Worm (Caenorhabditis elegans): Measurements from ENCODE around the gene M163.7.

Gene M163.7

ce11 chrX:14455419-14455818 lies 9.2 kb upstream of the M163.7 start, which contains the start of gene Y66C5A.1:
TSS of gene Y66C5A.1 (minus strand) at chrX:14455519.
- no peak for TF ChIP-seq R02D3.7 (tag; optimal IDR thresholded peaks at IDR 0.05)
- TF ChIP-seq nhr-129 (tag; optimal IDR thresholded peaks at IDR 0.05): no peak
- TF ChIP-seq snpc-4 (tag; optimal IDR thresholded peaks at IDR 0.05): no peak
- TF ChIP-seq crh-2 (tag; optimal IDR thresholded peaks at IDR 0.05): no peak
- no peak for TF ChIP-seq alr-1 (tag; optimal IDR thresholded peaks at IDR 0.05)
- no peak for TF ChIP-seq Y55F3AM.14 (GFP tag; optimal IDR thresholded peaks at IDR 0.05)
- no peak for TF ChIP-seq sma-9 (GFP tag; optimal IDR thresholded peaks at IDR 0.05)
- TF ChIP-seq sma-9 (tag; optimal IDR thresholded peaks at IDR 0.05): no peak
- no peak for TF ChIP-seq mbf-1 (tag; optimal IDR thresholded peaks at IDR 0.05)

- TF ChIP-seq dmd-4 (tag; optimal IDR thresholded peaks at IDR 0.05) (no peak), C34F6.9 (tag; optimal IDR thresholded peaks at IDR 0.05) (no peak), sma-9 (GFP tag; optimal IDR thresholded peaks at IDR 0.05) (no peak), sma-9 (tag; optimal IDR thresholded peaks at IDR 0.05) (no peak), lin-13 (GFP tag; optimal IDR thresholded peaks at IDR 0.05) (no peak), ztf-4 (tag; optimal IDR thresholded peaks at IDR 0.05) (no peak), ama-1 (optimal IDR thresholded peaks at IDR 0.05) (no peak), aly-2 (tag; optimal IDR thresholded peaks at IDR 0.05) (no peak), ceh-16 (tag; optimal IDR thresholded peaks at IDR 0.05) (no peak), mdl-1 (tag; optimal IDR thresholded peaks at IDR 0.05) (no peak), ztf-11 (tag; optimal IDR thresholded peaks at IDR 0.05) (no peak), alr-1 (tag; optimal IDR thresholded peaks at IDR 0.05) (no peak), zag-1 (tag; optimal IDR thresholded peaks at IDR 0.05) (no peak), ceh-82 (tag; optimal IDR thresholded peaks at IDR 0.05) (no peak), elt-3 (tag; optimal IDR thresholded peaks at IDR 0.05) (no peak), unc-55 (GFP tag; optimal IDR thresholded peaks at IDR 0.05) (no peak), mab-5 (tag; optimal IDR thresholded peaks at IDR 0.05) (no peak), sem-4 (tag; optimal IDR thresholded peaks at IDR 0.05) (no peak), egl-27 (tag; optimal IDR thresholded peaks at IDR 0.05) (no peak), gmeb-1 (tag; optimal IDR thresholded peaks at IDR 0.05) (no peak)
Observed at ce11 chrX:14460412-14460811, 4.2 kb upstream of the M163.7 start, which contains the start of gene Y66C5A.2. TSS of gene Y66C5A.2 (plus strand) at chrX:14460712.

- TF ChIP-seq nhr-21 (tag; optimal IDR thresholded peaks at IDR 0.05) (no peak), lin-13 (GFP tag; optimal IDR thresholded peaks at IDR 0.05) (no peak), ztf-1 (GFP tag; conservative IDR thresholded peaks at IDR 0.05) (no peak), crh-2 (tag; optimal IDR thresholded peaks at IDR 0.05) (no peak), Y55F3AM.14 (GFP tag; optimal IDR thresholded peaks at IDR 0.05) (no peak), ceh-82 (tag; optimal IDR thresholded peaks at IDR 0.05) (no peak), nhr-11 (tag; optimal IDR thresholded peaks at IDR 0.05) (no peak), elt-1 (tag; optimal IDR thresholded peaks at IDR 0.05) (no peak), egl-27 (tag; optimal IDR thresholded peaks at IDR 0.05) (no peak), ceh-16 (tag; optimal IDR thresholded peaks at IDR 0.05) (no peak)
Observed at ce11 chrX:14465593-14465992, 980 bp downstream of the M163.7 start, which contains the start of gene M163.22. TSS of gene M163.22 (plus strand) at chrX:14465893.

DNA sequence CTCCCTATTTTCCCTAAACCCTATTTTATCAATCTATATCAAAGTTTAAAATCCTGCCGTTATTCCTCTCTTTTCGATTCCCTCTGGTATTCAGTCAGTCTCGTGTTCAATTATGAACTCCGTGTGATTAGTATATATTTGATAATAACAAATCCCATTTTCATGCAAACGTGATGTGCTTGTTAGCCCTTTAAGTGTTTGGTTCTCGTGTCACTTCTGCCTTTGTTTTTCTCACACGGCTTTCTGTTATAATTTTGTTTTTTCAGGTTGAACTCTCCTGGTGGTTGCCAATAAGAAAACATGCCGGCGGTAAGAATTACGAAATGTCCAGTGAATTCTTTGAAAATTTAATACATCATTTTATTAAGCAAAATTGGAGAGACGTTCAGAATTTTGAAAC lies 1.9 kb downstream of the M163.7 start, which contains the start of gene M163.21:
TSS of gene M163.21 (plus strand) at position 301 of the 400 bp plus-strand sequence.
- no peak for TF ChIP-seq blmp-1 (tag; optimal IDR thresholded peaks at IDR 0.05; ENCODE audit: insufficient read depth)
- no peak for TF ChIP-seq elt-1 (tag; optimal IDR thresholded peaks at IDR 0.05)
- TF ChIP-seq snpc-4 (tag; optimal IDR thresholded peaks at IDR 0.05): no peak
- no peak for TF ChIP-seq unc-55 (GFP tag; optimal IDR thresholded peaks at IDR 0.05)

DNA sequence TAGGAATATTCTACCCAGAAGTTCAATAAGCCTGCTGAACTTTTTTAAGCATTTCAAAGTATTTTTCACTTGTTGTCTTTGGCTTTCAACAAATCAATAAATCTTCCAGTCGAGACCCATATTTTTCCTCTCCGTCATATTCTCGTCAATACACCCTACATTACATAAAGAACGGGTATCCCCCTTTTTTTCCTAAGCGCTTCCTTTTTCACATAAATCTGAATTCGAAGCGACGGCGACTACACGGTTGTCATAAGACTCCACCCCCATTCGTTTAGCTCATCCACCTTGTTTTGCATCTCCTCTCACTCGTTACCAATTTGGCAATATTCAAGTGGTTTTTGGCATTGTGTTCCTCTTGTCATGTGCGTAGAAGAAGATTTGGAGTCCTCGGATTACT lies 4.7 kb downstream of the M163.7 start, which contains the start of gene M163.9:
TSS of gene M163.9 (plus strand) at position 301 of the 400 bp plus-strand sequence.
- no peak for TF ChIP-seq ztf-1 (GFP tag; conservative IDR thresholded peaks at IDR 0.05)
- no peak for TF ChIP-seq skn-1 (tag; optimal IDR thresholded peaks at IDR 0.05)

ce11 chrX:14470687-14471086 lies 6.1 kb downstream of the M163.7 start, which contains the start of gene M163.10:
TSS of gene M163.10 (plus strand) at chrX:14470987.
- TF ChIP-seq gmeb-1 (tag; optimal IDR thresholded peaks at IDR 0.05) (no peak), crh-2 (tag; optimal IDR thresholded peaks at IDR 0.05) (no peak), Y55F3AM.14 (GFP tag; optimal IDR thresholded peaks at IDR 0.05) (no peak), lin-11 (tag; optimal IDR thresholded peaks at IDR 0.05) (no peak), ceh-82 (tag; optimal IDR thresholded peaks at IDR 0.05) (no peak), F13H6.1 (tag; optimal IDR thresholded peaks at IDR 0.05) (no peak), nhr-77 (tag; optimal IDR thresholded peaks at IDR 0.05) (no peak), zag-1 (tag; optimal IDR thresholded peaks at IDR 0.05) (no peak), unc-62 (GFP tag; optimal IDR thresholded peaks at IDR 0.05) (no peak), skn-1 (tag; optimal IDR thresholded peaks at IDR 0.05) (no peak), aly-2 (tag; optimal IDR thresholded peaks at IDR 0.05) (no peak), ztf-11 (tag; optimal IDR thresholded peaks at IDR 0.05) (no peak), dmd-4 (tag; optimal IDR thresholded peaks at IDR 0.05) (no peak)

Data from whole organism, L2 larva.